Fruit fly (Drosophila melanogaster): ENCODE data around the gene CG13070.

dm6 chr3L:16217203-16217602 lies 45.9 kb upstream of the CG13070 start, which contains the start of gene CG13073:
- no peak for TF ChIP-seq usp (GFP tag; optimal IDR thresholded peaks at IDR 0.05)
- TF ChIP-seq EcR (GFP tag; optimal IDR thresholded peaks at IDR 0.05), result no peak
- TF ChIP-seq pan (optimal IDR thresholded peaks at IDR 0.05), result no peak
- TF ChIP-seq Dll (optimal IDR thresholded peaks at IDR 0.05), result no peak
- no peak for TF ChIP-seq CG8478 (optimal IDR thresholded peaks at IDR 0.05)
- no peak for TF ChIP-seq psq (optimal IDR thresholded peaks at IDR 0.05)
